Fruit fly (Drosophila melanogaster) whole organism, wandering third instar larva: ENCODE results near the gene Osi9.

Experiments used
- Abd-B ChIP-seq: fragments of >200 bp; optimal IDR thresholded peaks from 2 replicates; lab custom pipeline; 2017; ENCODE audit warnings: missing biosample characterization, missing genetic modification characterization
- Dfd ChIP-seq: fragments of >200 bp; optimal IDR thresholded peaks from 2 replicates; lab custom pipeline; 2017; ENCODE audit warnings: missing biosample characterization, missing genetic modification characterization
- Hr78 ChIP-seq: fragments of >200 bp; optimal IDR thresholded peaks from 2 replicates; lab custom pipeline; 2017; ENCODE audit warnings: missing biosample characterization, missing genetic modification characterization
- Jra ChIP-seq: sonication (Bioruptor generic); optimal IDR thresholded peaks from 2 replicates; lab custom pipeline; 2016; ENCODE audit warnings: missing biosample characterization, missing genetic modification characterization
- OdsH ChIP-seq: fragments of 200-800 bp; sonication (Bioruptor generic); optimal IDR thresholded peaks from 2 replicates; lab custom pipeline; 2016; ENCODE audit warnings: missing biosample characterization, mild to moderate bottlenecking, missing genetic modification characterization
- Rel ChIP-seq, 2 experiments: fragments of 200-800 bp; sonication (Bioruptor generic) in 1 of 2; optimal IDR thresholded peaks; 2 replicates in 1 of 2; 3 replicates in 1 of 2; lab custom pipeline; 2016 to 2019; ENCODE audit warnings: mild to moderate bottlenecking in 2 of 2, missing biosample characterization in 2 of 2, missing genetic modification characterization in 2 of 2, moderate library complexity in 1 of 2
- fru ChIP-seq: fragments of 200-800 bp; sonication (Bioruptor generic); optimal IDR thresholded peaks from 3 replicates; lab custom pipeline; 2016; ENCODE audit warnings: missing biosample characterization, mild to moderate bottlenecking, missing genetic modification characterization
- jim ChIP-seq: fragments of 175-275, 200-325 bp; sonication (Bioruptor generic); optimal IDR thresholded peaks from 2 replicates; lab custom pipeline; 2016; ENCODE audit warnings: missing biosample characterization, mild to moderate bottlenecking, missing genetic modification characterization
- lola ChIP-seq: fragments of >200 bp; optimal IDR thresholded peaks from 2 replicates; lab custom pipeline; 2017; ENCODE audit warnings: missing biosample characterization, missing genetic modification characterization
- pan ChIP-seq: fragments of >200 bp; optimal IDR thresholded peaks from 2 replicates; lab custom pipeline; 2017
- psq ChIP-seq: fragments of 200-800 bp; sonication (Bioruptor generic); optimal IDR thresholded peaks from 3 replicates; lab custom pipeline; 2017; ENCODE audit warnings: missing biosample characterization, mild to moderate bottlenecking, missing genetic modification characterization, moderate library complexity
- sv ChIP-seq: fragments of 200-800 bp; sonication (Bioruptor generic); optimal IDR thresholded peaks from 3 replicates; lab custom pipeline; 2016; ENCODE audit warnings: missing biosample characterization, missing genetic modification characterization

DNA sequence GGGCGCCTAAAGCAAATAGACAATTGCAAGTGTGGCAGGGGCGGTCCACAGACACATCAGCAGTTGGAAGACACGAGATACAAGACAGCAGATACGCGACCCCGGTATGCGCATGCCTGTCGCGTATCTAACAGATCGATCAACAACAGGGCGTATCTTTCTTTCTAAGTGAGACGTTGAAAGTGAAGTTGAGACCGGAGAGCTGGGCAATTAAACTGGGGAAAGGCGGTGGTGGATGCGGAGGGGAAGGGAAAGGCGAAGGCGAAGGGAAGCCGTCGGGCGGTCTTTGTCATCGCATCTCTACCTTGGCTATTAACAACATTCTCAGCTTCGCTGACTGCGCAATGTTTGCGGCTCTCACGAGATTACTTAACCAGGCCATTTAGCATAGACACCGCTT lies 34.0 kb downstream of the Osi9 start:
- TF ChIP-seq Rel (GFP tag; optimal IDR thresholded peaks at IDR 0.05; lab: Kevin White, UChicago) (no peak), Rel (tag; optimal IDR thresholded peaks at IDR 0.05; lab: Kevin White, UChicago) (no peak), Hr78 (GFP tag; lab: Kevin White, UChicago) (no peak), sv (GFP tag; lab: Kevin White, UChicago) (no peak), Abd-B (GFP tag; lab: Kevin White, UChicago) (no peak), Jra (no peak), fru (no peak), pan (lab: Kevin White, UChicago) (no peak), psq (GFP tag; lab: Kevin White, UChicago) (no peak), OdsH (GFP tag; lab: Kevin White, UChicago) (no peak), lola (GFP tag; lab: Kevin White, UChicago) (no peak), jim (no peak), Dfd (GFP tag; lab: Kevin White, UChicago) (no peak)
